Worm (Caenorhabditis elegans): Measurements from ENCODE around the gene sri-46.

DNA sequence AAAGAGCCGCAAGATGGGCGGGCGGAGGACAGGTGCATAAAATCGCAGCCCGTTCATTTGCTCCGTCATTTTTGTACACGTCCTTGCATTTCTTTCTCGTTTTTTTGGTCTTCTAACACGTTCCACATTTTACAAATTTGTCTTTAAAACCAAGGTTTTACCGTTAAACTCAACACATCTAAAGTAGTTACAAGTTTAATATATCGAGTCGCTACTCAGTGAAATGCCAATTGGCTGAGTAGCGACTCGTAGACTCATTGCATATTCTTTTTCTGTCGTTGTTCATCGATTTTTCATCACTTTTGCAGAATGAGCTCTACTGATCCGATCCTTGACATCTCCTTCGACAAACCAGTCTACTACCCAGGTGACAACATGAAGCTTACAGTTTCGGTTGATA, 43.7 kb downstream of the sri-46 start, which contains the start of gene arrd-1:
- TF ChIP-seq T22C8.4 (GFP tag; IDR thresholded peaks at IDR 0.05) (no peak), ref-1 (GFP tag; conservative IDR thresholded peaks at IDR 0.05) (no peak), klf-2 (GFP tag; conservative IDR thresholded peaks at IDR 0.05) (no peak), med-1 (GFP tag; optimal IDR thresholded peaks at IDR 0.05; ENCODE audit: insufficient read depth) (no peak), cog-1 (tag; optimal IDR thresholded peaks at IDR 0.05) (no peak), flt-1 (GFP tag; IDR thresholded peaks at IDR 0.05) (no peak), ztf-23 (GFP tag; IDR thresholded peaks at IDR 0.05) (no peak), tab-1 (GFP tag; IDR thresholded peaks at IDR 0.05) (no peak)

Measured in whole organism, midembryonic.